Worm (Caenorhabditis elegans) whole organism, L2 larva: ENCODE measurements around the gene selt-1.2.

Experiments
- ama-1 ChIP-seq: fragments of 150-350 bp; optimal IDR thresholded peaks from 2 replicates; lab custom pipeline; 2018; ENCODE audit warnings: inconsistent platforms
- lin-39 ChIP-seq: fragments of 150-350 bp; optimal IDR thresholded peaks from 2 replicates; lab custom pipeline; 2014; ENCODE audit warnings: missing biosample characterization, missing genetic modification reagents, missing genetic modification characterization
- nhr-77 ChIP-seq: fragments of 150-350 bp; optimal IDR thresholded peaks from 2 replicates; lab custom pipeline; 2014; ENCODE audit warnings: missing biosample characterization, missing genetic modification characterization
- ztf-11 ChIP-seq: sonication (generic microtip); optimal IDR thresholded peaks from 2 replicates; lab custom pipeline; 2017; ENCODE audit warnings: missing biosample characterization, missing genetic modification characterization

DNA sequence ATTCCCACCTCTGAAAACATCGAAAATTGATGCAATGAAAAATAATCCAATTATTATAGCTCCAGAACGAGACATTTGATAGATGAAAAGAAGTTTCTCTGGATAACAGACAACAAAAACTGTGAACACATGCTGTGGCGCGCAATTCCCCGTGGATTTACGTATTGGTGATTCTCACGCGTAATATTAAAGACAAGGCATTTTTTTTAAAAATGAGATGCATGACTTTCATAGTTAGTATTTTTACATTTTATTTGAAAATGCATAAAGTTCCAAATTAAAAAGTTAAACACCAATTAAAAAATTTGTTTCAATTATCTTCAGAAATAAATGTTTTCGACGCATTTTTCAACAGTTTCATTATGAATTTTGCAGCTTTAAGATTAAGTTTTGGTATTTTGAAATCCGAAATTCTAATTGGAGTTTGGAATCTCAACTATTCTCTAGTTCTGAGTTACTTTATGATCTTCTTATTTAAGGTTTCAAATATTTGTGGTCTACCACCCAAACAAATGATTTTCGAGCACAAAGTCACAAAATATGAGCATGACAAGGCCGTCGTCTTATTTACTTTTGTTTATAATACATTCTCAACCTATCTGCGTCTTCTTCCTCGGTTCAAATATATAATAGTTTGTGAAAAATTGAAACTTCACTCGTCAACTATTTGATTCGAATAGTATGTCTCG lies at the start of gene selt-1.2, which contains the start of gene F28H7.2:
- TF ChIP-seq ama-1 (lab: Kevin White, UChicago) = no peak
- no peak for TF ChIP-seq ztf-11 (tag; lab: Kevin White, UChicago)
- TF ChIP-seq lin-39 (tag; lab: Kevin White, UChicago) = no peak
- no peak for TF ChIP-seq nhr-77
